Worm (Caenorhabditis elegans) whole organism, mixed stage, embryonic: ENCODE results near the gene marg-1.

Experiments used
- elt-1 ChIP-seq: sonication (generic microtip); optimal IDR thresholded peaks from 2 replicates; lab custom pipeline; 2017; ENCODE audit warnings: missing genetic modification characterization, mild to moderate bottlenecking, missing compliant biosample characterization, antibody characterized with exemption, moderate library complexity, borderline replicate concordance; ENCODE audit not compliant: insufficient read depth
- mab-5 ChIP-seq: fragments of 150-350 bp; optimal IDR thresholded peaks from 2 replicates; lab custom pipeline; 2014; ENCODE audit warnings: missing biosample characterization, missing genetic modification characterization
- nhr-12 ChIP-seq: fragments of 150-350 bp; optimal IDR thresholded peaks from 2 replicates; lab custom pipeline; 2014; ENCODE audit warnings: missing biosample characterization, missing genetic modification characterization
- nhr-237 ChIP-seq: fragments of 150-350 bp; optimal IDR thresholded peaks from 2 replicates; lab custom pipeline; 2014; ENCODE audit warnings: missing biosample characterization, missing genetic modification characterization
- nhr-28 ChIP-seq: fragments of 150-350 bp; optimal IDR thresholded peaks from 2 replicates; lab custom pipeline; 2014; ENCODE audit warnings: missing biosample characterization, missing genetic modification characterization
- nhr-76 ChIP-seq: sonication (generic microtip); optimal IDR thresholded peaks from 2 replicates; lab custom pipeline; 2017; ENCODE audit warnings: missing biosample characterization, missing genetic modification characterization
- pha-4 ChIP-seq: fragments of 150-350 bp; optimal IDR thresholded peaks from 2 replicates; lab custom pipeline; 2018; ENCODE audit warnings: missing biosample characterization, missing genetic modification reagents, missing genetic modification characterization
- sptf-1 ChIP-seq: sonication (generic microtip); optimal IDR thresholded peaks from 2 replicates; lab custom pipeline; 2017; ENCODE audit warnings: mild to moderate bottlenecking, missing genetic modification characterization, moderate library complexity, missing compliant biosample characterization

ce11 chrX:3738617-3739016 lies 42.3 kb downstream of the marg-1 start:
- TF ChIP-seq nhr-237 (tag; lab: Kevin White, UChicago), result no peak
- TF ChIP-seq mab-5, result no peak
- no peak for TF ChIP-seq sptf-1
- no peak for TF ChIP-seq elt-1 (tag; lab: Kevin White, UChicago)
- TF ChIP-seq pha-4 (tag; lab: Kevin White, UChicago), result no peak
- TF ChIP-seq nhr-28 (tag; lab: Kevin White, UChicago), result no peak
- TF ChIP-seq nhr-76, result no peak
- no peak for TF ChIP-seq nhr-12
